Worm (Caenorhabditis elegans) whole organism, L3 larva: Measurements from ENCODE around the gene F26C11.3.
A peak's percentile ranks its signal among the peaks of the same experiment; 100 is the strongest.

Experiments
- R02D3.7 ChIP-seq: fragments of 150-350 bp; optimal IDR thresholded peaks from 2 replicates; lab custom pipeline; 2014; ENCODE audit warnings: missing biosample characterization, missing genetic modification characterization
- ZK546.5 ChIP-seq: sonication (generic microtip); optimal IDR thresholded peaks from 2 replicates; lab custom pipeline; 2017; ENCODE audit warnings: missing biosample characterization, missing genetic modification characterization
- ama-1 ChIP-seq: fragments of 150-350 bp; optimal IDR thresholded peaks from 2 replicates; lab custom pipeline; 2018
- ceh-16 ChIP-seq: sonication (generic microtip); optimal IDR thresholded peaks from 2 replicates; lab custom pipeline; 2017; ENCODE audit warnings: missing biosample characterization, missing genetic modification characterization
- ceh-28 ChIP-seq: fragments of 150-350 bp; optimal IDR thresholded peaks from 2 replicates; lab custom pipeline; 2014; ENCODE audit warnings: missing biosample characterization, missing genetic modification reagents, missing genetic modification characterization
- ceh-9 ChIP-seq: sonication (generic microtip); optimal IDR thresholded peaks from 2 replicates; lab custom pipeline; 2018; ENCODE audit warnings: missing biosample characterization, missing genetic modification characterization
- daf-12 ChIP-seq: fragments of 150-350 bp; optimal IDR thresholded peaks from 2 replicates; lab custom pipeline; 2014; ENCODE audit warnings: missing biosample characterization, missing genetic modification reagents, missing genetic modification characterization
- egl-5 ChIP-seq: fragments of 150-350 bp; optimal IDR thresholded peaks from 2 replicates; lab custom pipeline; 2017; ENCODE audit warnings: missing biosample characterization, missing genetic modification reagents, missing genetic modification characterization, inconsistent platforms
- elt-1 ChIP-seq: fragments of 150-350 bp; optimal IDR thresholded peaks from 2 replicates; lab custom pipeline; 2014; ENCODE audit warnings: missing biosample characterization, missing genetic modification characterization
- elt-2 ChIP-seq: sonication (generic microtip); optimal IDR thresholded peaks from 2 replicates; lab custom pipeline; 2016; ENCODE audit warnings: missing genetic modification reagents, mild to moderate bottlenecking, missing genetic modification characterization, missing compliant biosample characterization
- fkh-10 ChIP-seq: sonication (generic microtip); optimal IDR thresholded peaks from 2 replicates; lab custom pipeline; 2017; ENCODE audit warnings: missing biosample characterization, missing genetic modification reagents, missing genetic modification characterization
- hmg-11 ChIP-seq: sonication (generic microtip); optimal IDR thresholded peaks from 2 replicates; lab custom pipeline; 2016; ENCODE audit warnings: missing genetic modification characterization, missing compliant biosample characterization
- jun-1 ChIP-seq: fragments of 150-350 bp; optimal IDR thresholded peaks from 2 replicates; lab custom pipeline; 2014; ENCODE audit warnings: missing biosample characterization, missing genetic modification reagents, missing genetic modification characterization
- lsy-12 ChIP-seq: sonication (generic microtip); optimal IDR thresholded peaks from 2 replicates; lab custom pipeline; 2016; ENCODE audit warnings: mild to moderate bottlenecking, missing genetic modification characterization, missing compliant biosample characterization
- mml-1 ChIP-seq: fragments of 150-350 bp; sonication (generic microtip); optimal IDR thresholded peaks from 3 replicates; lab custom pipeline; 2014; ENCODE audit warnings: missing biosample characterization, missing genetic modification characterization
- nfya-1 ChIP-seq: sonication (generic microtip); optimal IDR thresholded peaks from 2 replicates; lab custom pipeline; 2017; ENCODE audit warnings: missing genetic modification characterization, mild to moderate bottlenecking, missing compliant biosample characterization, antibody characterized with exemption, moderate library complexity; ENCODE audit not compliant: insufficient read depth
- nhr-11 ChIP-seq: fragments of 150-350 bp; optimal IDR thresholded peaks from 2 replicates; lab custom pipeline; 2014; ENCODE audit warnings: missing biosample characterization, missing genetic modification characterization
- nhr-12 ChIP-seq: fragments of 150-350 bp; optimal IDR thresholded peaks from 2 replicates; lab custom pipeline; 2014; ENCODE audit warnings: missing biosample characterization, missing genetic modification characterization
- nhr-23 ChIP-seq: fragments of 150-350 bp; optimal IDR thresholded peaks from 2 replicates; lab custom pipeline; 2014; ENCODE audit warnings: missing biosample characterization, missing genetic modification reagents, missing genetic modification characterization
- nhr-237 ChIP-seq: fragments of 150-350 bp; optimal IDR thresholded peaks from 2 replicates; lab custom pipeline; 2014; ENCODE audit warnings: missing biosample characterization, missing genetic modification characterization
- nhr-25 ChIP-seq: sonication (generic microtip); optimal IDR thresholded peaks from 2 replicates; lab custom pipeline; 2017; ENCODE audit warnings: missing biosample characterization, missing genetic modification characterization
- nhr-28 ChIP-seq: fragments of 150-350 bp; optimal IDR thresholded peaks from 2 replicates; lab custom pipeline; 2014; ENCODE audit warnings: missing biosample characterization, missing genetic modification characterization
- nhr-43 ChIP-seq: sonication (generic microtip); optimal IDR thresholded peaks from 2 replicates; lab custom pipeline; 2016; ENCODE audit warnings: mild to moderate bottlenecking, missing genetic modification characterization, missing compliant biosample characterization; ENCODE audit not compliant: poor library complexity, severe bottlenecking
- nhr-67 ChIP-seq: fragments of 150-350 bp; optimal IDR thresholded peaks from 2 replicates; lab custom pipeline; 2014; ENCODE audit warnings: missing biosample characterization, missing genetic modification characterization
- nhr-76 ChIP-seq: fragments of 150-350 bp; sonication (generic microtip); optimal IDR thresholded peaks from 5 replicates; lab custom pipeline; 2014; ENCODE audit warnings: missing biosample characterization, missing genetic modification characterization
- nhr-77 ChIP-seq: fragments of 150-350 bp; optimal IDR thresholded peaks from 2 replicates; lab custom pipeline; 2014; ENCODE audit warnings: missing biosample characterization, missing genetic modification characterization
- sea-2 ChIP-seq: fragments of 150-350 bp; sonication (generic microtip); optimal IDR thresholded peaks from 4 replicates; lab custom pipeline; 2014; ENCODE audit warnings: missing biosample characterization, missing genetic modification reagents, missing genetic modification characterization
- skn-1 ChIP-seq: fragments of 150-350 bp; optimal IDR thresholded peaks from 2 replicates; lab custom pipeline; 2014; ENCODE audit warnings: missing biosample characterization, missing genetic modification characterization
- snpc-4 ChIP-seq: fragments of 150-350 bp; optimal IDR thresholded peaks from 2 replicates; lab custom pipeline; 2014; ENCODE audit warnings: missing biosample characterization, missing genetic modification characterization
- tbx-2 ChIP-seq: sonication (generic microtip); optimal IDR thresholded peaks from 2 replicates; lab custom pipeline; 2016; ENCODE audit warnings: mild to moderate bottlenecking, missing genetic modification characterization, missing compliant biosample characterization
- ztf-11 ChIP-seq: fragments of 150-350 bp; optimal IDR thresholded peaks from 2 replicates; lab custom pipeline; 2014; ENCODE audit warnings: missing biosample characterization, missing genetic modification characterization

Gene F26C11.3

ce11 chrII:9914999-9915398 is at the start of gene F26C11.3:
TSS of gene F26C11.3 (minus strand) at chrII:9915099.
- no peak for TF ChIP-seq nhr-43
- no peak for TF ChIP-seq nfya-1 (tag; lab: Kevin White, UChicago)
- no peak for TF ChIP-seq nhr-11 (tag; lab: Kevin White, UChicago)
- no peak for TF ChIP-seq fkh-10
- no peak for TF ChIP-seq tbx-2 (tag; lab: Kevin White, UChicago)
- TF ChIP-seq mml-1 (tag; lab: Kevin White, UChicago): no peak
- TF ChIP-seq lsy-12 (tag; lab: Kevin White, UChicago): no peak
- no peak for TF ChIP-seq ceh-16 (tag; lab: Kevin White, UChicago)
- no peak for TF ChIP-seq sea-2
- TF ChIP-seq daf-12: no peak

ce11 chrII:9963808-9964207 is 48.9 kb upstream of the F26C11.3 start:
- TF ChIP-seq nhr-23 (tag; lab: Kevin White, UChicago): no peak
- peak; percentile 31 for TF ChIP-seq elt-2 (tag; lab: Kevin White, UChicago)
- no peak for TF ChIP-seq ceh-16 (tag; lab: Kevin White, UChicago)

ce11 chrII:9960127-9960526 is 45.2 kb upstream of the F26C11.3 start:
- TF ChIP-seq nhr-28 (tag; lab: Kevin White, UChicago) (no peak), hmg-11 (no peak), ZK546.5 (tag; lab: Kevin White, UChicago) (no peak), nfya-1 (tag; lab: Kevin White, UChicago) (peak; percentile 38)

- TF ChIP-seq nhr-76 (tag; lab: Kevin White, UChicago) (no peak), nhr-11 (tag; lab: Kevin White, UChicago) (peak; percentile 48)
These were observed 41.2 kb upstream of the F26C11.3 start for ce11 chrII:9956116-9956515.

ce11 chrII:9954885-9955284 is 40.0 kb upstream of the F26C11.3 start, which contains the start of gene egl-43:
TSS of gene egl-43 (plus strand) at chrII:9955185.
- TF ChIP-seq elt-1 (tag; lab: Kevin White, UChicago): no peak
- no peak for TF ChIP-seq lsy-12 (tag; lab: Kevin White, UChicago)
- TF ChIP-seq nhr-23 (tag; lab: Kevin White, UChicago): no peak
- TF ChIP-seq skn-1 (tag; lab: Kevin White, UChicago): no peak

ce11 chrII:9951846-9952245 is 36.9 kb upstream of the F26C11.3 start:
- no peak for TF ChIP-seq nhr-11 (tag; lab: Kevin White, UChicago)

- TF ChIP-seq ceh-9 (tag; lab: Kevin White, UChicago): no peak
- no peak for TF ChIP-seq R02D3.7
- TF ChIP-seq nhr-23 (tag; lab: Kevin White, UChicago): no peak
- no peak for TF ChIP-seq ama-1 (lab: Kevin White, UChicago)
- TF ChIP-seq ceh-28: no peak
- no peak for TF ChIP-seq jun-1
- no peak for TF ChIP-seq nhr-67 (tag; lab: Kevin White, UChicago)
- TF ChIP-seq nfya-1 (tag; lab: Kevin White, UChicago): no peak
- no peak for TF ChIP-seq egl-5 (tag; lab: Kevin White, UChicago)
- TF ChIP-seq nhr-12: no peak
- TF ChIP-seq nhr-237 (tag; lab: Kevin White, UChicago): no peak
- no peak for TF ChIP-seq snpc-4 (tag; lab: Kevin White, UChicago)
- TF ChIP-seq nhr-77 (tag; lab: Kevin White, UChicago): no peak
- no peak for TF ChIP-seq ztf-11 (tag; lab: Kevin White, UChicago)
- TF ChIP-seq nhr-28 (tag; lab: Kevin White, UChicago): no peak
- no peak for TF ChIP-seq nhr-25 (tag; lab: Kevin White, UChicago)
These were observed 33.8 kb upstream of the F26C11.3 start for ce11 chrII:9948662-9949061.
